Fruit fly (Drosophila melanogaster): Measurements from ENCODE around the gene AMPKalpha.

AMPKalpha gene

dm6 chrX:1398455-1399055 lies 23.2 kb downstream of the AMPKalpha start (continued):
- TF ChIP-seq lola (GFP tag; optimal IDR thresholded peaks at IDR 0.05) (peak in 1 of 3 experiments; percentile 38), CG9609 (GFP tag; optimal IDR thresholded peaks at IDR 0.05) (peak; percentile 28), Bdp1 (GFP tag; optimal IDR thresholded peaks at IDR 0.05) (peak; percentile 50), CG7745 (tag; optimal IDR thresholded peaks at IDR 0.05) (no peak), Dad (GFP tag; optimal IDR thresholded peaks at IDR 0.05) (peak; percentile 40), jigr1 (GFP tag; IDR thresholded peaks at IDR 0.05) (peak; percentile 56; the same call in 2 of the 3 replicates), eve (GFP tag; optimal IDR thresholded peaks at IDR 0.05) (no peak), gce (GFP tag; IDR thresholded peaks at IDR 0.05) (peak; percentile 15; the same call in 1 of the 3 replicates), slp2 (GFP tag; optimal IDR thresholded peaks at IDR 0.05) (no peak), pfk (GFP tag; optimal IDR thresholded peaks at IDR 0.05) (no peak), CG8281 (tag; optimal IDR thresholded peaks at IDR 0.05) (no peak), CG16813 (GFP tag; IDR thresholded peaks at IDR 0.05; ENCODE audit: partially characterized antibody) (no peak), sisA (GFP tag; IDR thresholded peaks at IDR 0.05) (peak; percentile 84), hkb (optimal IDR thresholded peaks at IDR 0.05) (no peak), hkb (GFP tag; IDR thresholded peaks at IDR 0.05) (peak; percentile 72; the same call in 1 of the 2 replicates), fd102C (GFP tag; optimal IDR thresholded peaks at IDR 0.05) (no peak), pb (GFP tag; optimal IDR thresholded peaks at IDR 0.05) (no peak), Camta (GFP tag; optimal IDR thresholded peaks at IDR 0.05) (peak; percentile 38), MTF-1 (GFP tag; optimal IDR thresholded peaks at IDR 0.05; ENCODE audit: borderline replicate concordance) (no peak), Hsf (GFP tag; optimal IDR thresholded peaks at IDR 0.05) (peak; percentile 59), Tbp (GFP tag; optimal IDR thresholded peaks at IDR 0.05) (no peak), grau (tag; optimal IDR thresholded peaks at IDR 0.05) (peak; percentile 98), p53 (GFP tag; optimal IDR thresholded peaks at IDR 0.05) (no peak), CG17612 (GFP tag; IDR thresholded peaks at IDR 0.05) (0 out of 2 replicates have a peak, but pooled peaks have one; percentile 28), onecut (GFP tag; IDR thresholded peaks at IDR 0.05) (peak; percentile 45; the same call in 1 of the 2 replicates), Usf (GFP tag; optimal IDR thresholded peaks at IDR 0.05) (peak; percentile 46), Dip2 (GFP tag; IDR thresholded peaks at IDR 0.05) (no peak), CG3281 (GFP tag; optimal IDR thresholded peaks at IDR 0.05) (peak; percentile 55), CG13296 (GFP tag; optimal IDR thresholded peaks at IDR 0.05) (peak; percentile 44), Chrac-16 (GFP tag; optimal IDR thresholded peaks at IDR 0.05) (peak; percentile 75), CG30020 (tag; optimal IDR thresholded peaks at IDR 0.05) (no peak), YL-1 (GFP tag; optimal IDR thresholded peaks at IDR 0.05) (no peak), Poxn (GFP tag; IDR thresholded peaks at IDR 0.05) (0 out of 2 replicates have a peak, but pooled peaks have one; percentile 29), CG18011 (GFP tag; optimal IDR thresholded peaks at IDR 0.05) (no peak), CG10979 (tag; optimal IDR thresholded peaks at IDR 0.05) (peak; percentile 51), lov (optimal IDR thresholded peaks at IDR 0.05) (no peak), lov (GFP tag; IDR thresholded peaks at IDR 0.05) (0 out of 3 replicates have a peak, but pooled peaks have one; percentile 47), CG42726 (GFP tag; IDR thresholded peaks at IDR 0.05; ENCODE audit: partially characterized antibody) (no peak), fd64A (GFP tag; optimal IDR thresholded peaks at IDR 0.05) (no peak), CG18764 (GFP tag; optimal IDR thresholded peaks at IDR 0.05) (peak; percentile 8), h (optimal IDR thresholded peaks at IDR 0.05) (no peak), CG4730 (GFP tag; IDR thresholded peaks at IDR 0.05) (peak; percentile 40; the same call in 1 of the 2 replicates), CG7987 (GFP tag; optimal IDR thresholded peaks at IDR 0.05) (no peak), Hr39 (optimal IDR thresholded peaks at IDR 0.05) (no peak), Drgx (GFP tag; IDR thresholded peaks at IDR 0.05) (peak; percentile 72), Rx (GFP tag; IDR thresholded peaks at IDR 0.05) (peak; percentile 58), CHES-1-like (GFP tag; optimal IDR thresholded peaks at IDR 0.05) (no peak), bab2 (GFP tag; optimal IDR thresholded peaks at IDR 0.05) (peak; percentile 42), Ets65A (GFP tag) (peak; percentile 93), CG10543 (GFP tag; optimal IDR thresholded peaks at IDR 0.05) (no peak), CG11696 (GFP tag; IDR thresholded peaks at IDR 0.05) (peak; percentile 50; the same call in 1 of the 2 replicates)

All from whole organism, embryonic.